Worm (Caenorhabditis elegans) whole organism, mixed stage, embryonic: ENCODE data around the gene Y45F3A.4.

Experiments used
- bed-3 ChIP-seq: fragments of 200-800 bp; sonication (Bioruptor generic); optimal IDR thresholded peaks from 3 replicates; lab custom pipeline; 2018; ENCODE audit warnings: mild to moderate bottlenecking, missing genetic modification characterization, moderate library complexity, missing compliant biosample characterization
- blmp-1 ChIP-seq: fragments of 150-350 bp; optimal IDR thresholded peaks from 2 replicates; lab custom pipeline; 2014; ENCODE audit warnings: missing biosample characterization, missing genetic modification characterization
- ceh-39 ChIP-seq: fragments of 150-350 bp; optimal IDR thresholded peaks from 2 replicates; lab custom pipeline; 2014; ENCODE audit warnings: missing biosample characterization, missing genetic modification characterization
- ceh-43 ChIP-seq: fragments of 200-800 bp; sonication (Bioruptor generic); optimal IDR thresholded peaks from 2 replicates; lab custom pipeline; 2018; ENCODE audit warnings: mild to moderate bottlenecking, missing genetic modification characterization, moderate library complexity, missing compliant biosample characterization
- ceh-83 ChIP-seq: fragments of 200-800 bp; sonication (Bioruptor generic); optimal IDR thresholded peaks from 2 replicates; lab custom pipeline; 2018; ENCODE audit warnings: mild to moderate bottlenecking, missing genetic modification characterization, missing compliant biosample characterization
- ces-1 ChIP-seq: fragments of 150-350 bp; optimal IDR thresholded peaks from 2 replicates; lab custom pipeline; 2014; ENCODE audit warnings: missing biosample characterization, missing genetic modification reagents, missing genetic modification characterization
- cnd-1 ChIP-seq: fragments of 200-800 bp; sonication (Bioruptor generic); optimal IDR thresholded peaks from 2 replicates; lab custom pipeline; 2018; ENCODE audit warnings: mild to moderate bottlenecking, missing genetic modification characterization, missing compliant biosample characterization
- drap-1 ChIP-seq: fragments of 200-800 bp; sonication (Bioruptor generic); optimal IDR thresholded peaks from 3 replicates; lab custom pipeline; 2018; ENCODE audit warnings: mild to moderate bottlenecking, missing genetic modification characterization, missing compliant biosample characterization
- elt-1 ChIP-seq: sonication (generic microtip); optimal IDR thresholded peaks from 2 replicates; lab custom pipeline; 2017; ENCODE audit warnings: missing genetic modification characterization, mild to moderate bottlenecking, missing compliant biosample characterization, antibody characterized with exemption, moderate library complexity, borderline replicate concordance; ENCODE audit not compliant: insufficient read depth
- elt-3 ChIP-seq: fragments of 150-350 bp; optimal IDR thresholded peaks from 2 replicates; lab custom pipeline; 2014; ENCODE audit warnings: missing biosample characterization, missing genetic modification characterization
- flh-1 ChIP-seq: fragments of 200-800 bp; sonication (Bioruptor generic); optimal IDR thresholded peaks from 2 replicates; lab custom pipeline; 2018; ENCODE audit warnings: mild to moderate bottlenecking, missing genetic modification characterization, moderate library complexity, missing compliant biosample characterization
- ham-2 ChIP-seq: fragments of 200-800 bp; sonication (Bioruptor generic); optimal IDR thresholded peaks from 2 replicates; lab custom pipeline; 2018; ENCODE audit warnings: mild to moderate bottlenecking, missing genetic modification characterization, missing compliant biosample characterization
- hlh-1 ChIP-seq: fragments of 150-350 bp; optimal IDR thresholded peaks from 2 replicates; lab custom pipeline; 2014; ENCODE audit warnings: missing biosample characterization, missing genetic modification reagents, missing genetic modification characterization
- lin-13 ChIP-seq: fragments of 150-350 bp; optimal IDR thresholded peaks from 2 replicates; lab custom pipeline; 2014; ENCODE audit warnings: missing biosample characterization, missing genetic modification characterization
- lin-32 ChIP-seq: fragments of 200-800 bp; sonication (Bioruptor generic); optimal IDR thresholded peaks from 2 replicates; lab custom pipeline; 2018; ENCODE audit warnings: mild to moderate bottlenecking, missing genetic modification characterization, missing compliant biosample characterization
- lsy-2 ChIP-seq: fragments of 150-350 bp; optimal IDR thresholded peaks from 2 replicates; lab custom pipeline; 2014; ENCODE audit warnings: missing biosample characterization, missing genetic modification characterization
- mab-5 ChIP-seq: fragments of 150-350 bp; optimal IDR thresholded peaks from 2 replicates; lab custom pipeline; 2014; ENCODE audit warnings: missing biosample characterization, missing genetic modification characterization
- mls-2 ChIP-seq: sonication (generic microtip); optimal IDR thresholded peaks from 2 replicates; lab custom pipeline; 2016; ENCODE audit warnings: mild to moderate bottlenecking, missing genetic modification characterization, moderate library complexity, missing compliant biosample characterization
- nhr-12 ChIP-seq: fragments of 150-350 bp; optimal IDR thresholded peaks from 2 replicates; lab custom pipeline; 2014; ENCODE audit warnings: missing biosample characterization, missing genetic modification characterization
- nhr-2 ChIP-seq: fragments of 150-350 bp; optimal IDR thresholded peaks from 2 replicates; lab custom pipeline; 2014; ENCODE audit warnings: missing biosample characterization, missing genetic modification characterization
- nhr-237 ChIP-seq: fragments of 150-350 bp; optimal IDR thresholded peaks from 2 replicates; lab custom pipeline; 2014; ENCODE audit warnings: missing biosample characterization, missing genetic modification characterization
- nhr-28 ChIP-seq: fragments of 150-350 bp; optimal IDR thresholded peaks from 2 replicates; lab custom pipeline; 2014; ENCODE audit warnings: missing biosample characterization, missing genetic modification characterization
- nhr-76 ChIP-seq: sonication (generic microtip); optimal IDR thresholded peaks from 2 replicates; lab custom pipeline; 2017; ENCODE audit warnings: missing biosample characterization, missing genetic modification characterization
- pha-4 ChIP-seq: fragments of 150-350 bp; optimal IDR thresholded peaks from 2 replicates; lab custom pipeline; 2018; ENCODE audit warnings: missing biosample characterization, missing genetic modification reagents, missing genetic modification characterization
- sem-2 ChIP-seq: fragments of 200-800 bp; sonication (Bioruptor generic); optimal IDR thresholded peaks from 2 replicates; lab custom pipeline; 2018; ENCODE audit warnings: mild to moderate bottlenecking, missing genetic modification characterization, missing compliant biosample characterization
- snpc-4 ChIP-seq: fragments of 150-350 bp; optimal IDR thresholded peaks from 2 replicates; lab custom pipeline; 2014; ENCODE audit warnings: missing biosample characterization, missing genetic modification characterization
- sptf-1 ChIP-seq: sonication (generic microtip); optimal IDR thresholded peaks from 2 replicates; lab custom pipeline; 2017; ENCODE audit warnings: mild to moderate bottlenecking, missing genetic modification characterization, moderate library complexity, missing compliant biosample characterization
- unc-120 ChIP-seq: sonication (generic microtip); optimal IDR thresholded peaks from 2 replicates; lab custom pipeline; 2017; ENCODE audit warnings: missing genetic modification characterization, missing compliant biosample characterization; ENCODE audit not compliant: poor library complexity, severe bottlenecking
- unc-39 ChIP-seq: fragments of 150-350 bp; optimal IDR thresholded peaks from 2 replicates; lab custom pipeline; 2014; ENCODE audit warnings: missing biosample characterization, missing genetic modification characterization
- unc-62 ChIP-seq: fragments of 150-350 bp; optimal IDR thresholded peaks from 2 replicates; lab custom pipeline; 2014; ENCODE audit warnings: missing biosample characterization, missing genetic modification reagents, missing genetic modification characterization
- ztf-11 ChIP-seq: fragments of 150-350 bp; optimal IDR thresholded peaks from 2 replicates; lab custom pipeline; 2014; ENCODE audit warnings: missing biosample characterization, missing genetic modification characterization

The Y45F3A.4 gene

DNA sequence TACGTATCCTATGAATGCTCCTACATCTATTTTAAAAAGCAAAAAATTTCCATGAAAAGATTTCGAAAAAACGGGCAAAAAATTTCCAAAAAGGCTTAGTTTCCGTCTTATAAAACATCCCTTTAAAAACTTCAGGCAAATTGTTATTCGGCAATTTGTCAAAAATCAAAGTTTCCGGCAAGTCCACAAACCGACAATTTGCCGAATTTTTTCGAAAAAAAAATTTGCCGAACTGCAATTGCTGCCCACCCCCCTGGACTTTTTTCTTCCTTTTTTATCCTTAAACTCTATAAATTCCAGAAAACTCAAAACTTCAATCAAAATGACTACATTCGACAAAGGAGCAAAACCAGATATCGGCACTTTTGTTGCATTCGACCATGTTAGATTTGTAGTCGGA, 40.0 kb downstream of the Y45F3A.4 start, which contains the start of gene hpd-1:
Gene hpd-1, plus strand, starts transcription at position 301 of the 400 bp plus-strand sequence.
- no peak for TF ChIP-seq mab-5 (tag; lab: Kevin White, UChicago)
- TF ChIP-seq ceh-83 (GFP tag; lab: Kevin White, UChicago) = no peak
- TF ChIP-seq ceh-39 (tag; lab: Kevin White, UChicago) = no peak
- TF ChIP-seq lsy-2 = no peak
- no peak for TF ChIP-seq nhr-28 (tag; lab: Kevin White, UChicago)
- no peak for TF ChIP-seq cnd-1 (tag; lab: Kevin White, UChicago)
- no peak for TF ChIP-seq sptf-1
- TF ChIP-seq blmp-1 (tag; lab: Kevin White, UChicago) = no peak
- no peak for TF ChIP-seq mls-2
- TF ChIP-seq ces-1 (GFP tag; lab: Kevin White, UChicago) = no peak
- no peak for TF ChIP-seq nhr-76
- TF ChIP-seq bed-3 (GFP tag; lab: Kevin White, UChicago) = no peak
- no peak for TF ChIP-seq snpc-4 (tag; lab: Kevin White, UChicago)
- no peak for TF ChIP-seq sem-2 (GFP tag; lab: Kevin White, UChicago)
- TF ChIP-seq nhr-12 (tag; lab: Kevin White, UChicago) = no peak
- no peak for TF ChIP-seq elt-3 (tag; lab: Kevin White, UChicago)

- TF ChIP-seq nhr-28 (tag; lab: Kevin White, UChicago) = no peak
- TF ChIP-seq, all 35 proteins: peak for 0
Measured at ce11 chrIII:10534191-10534590, 41.0 kb downstream of the Y45F3A.4 start.

- TF ChIP-seq hlh-1 (tag; lab: Kevin White, UChicago) (no peak), unc-62 (GFP tag; lab: Kevin White, UChicago) (peak; percentile 30), elt-3 (tag; lab: Kevin White, UChicago) (peak; percentile 79)
Measured at ce11 chrIII:10533310-10533709, 41.9 kb downstream of the Y45F3A.4 start.

DNA sequence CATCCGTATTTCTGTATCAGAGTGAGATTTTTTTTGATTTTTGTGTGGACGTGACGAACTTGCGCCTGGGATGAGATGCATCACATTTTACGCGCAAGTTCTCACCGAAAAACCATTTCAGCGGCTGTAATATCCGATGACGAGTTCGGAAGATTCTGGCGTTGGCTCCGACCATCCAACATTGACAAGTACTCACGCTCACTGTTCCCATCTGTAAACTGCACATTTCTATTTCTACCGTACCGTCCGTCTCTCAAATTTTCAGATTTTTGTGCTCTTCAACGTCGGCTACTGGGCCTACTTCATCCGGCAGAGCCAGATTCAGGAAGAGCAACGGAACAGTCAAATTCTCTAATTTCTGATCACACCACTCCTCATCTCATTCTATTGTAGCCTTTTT, 47.8 kb downstream of the Y45F3A.4 start:
- no peak for TF ChIP-seq ceh-39 (tag; lab: Kevin White, UChicago)
- TF ChIP-seq unc-62 (GFP tag; lab: Kevin White, UChicago) = no peak
- no peak for TF ChIP-seq lin-32 (GFP tag; lab: Kevin White, UChicago)
- TF ChIP-seq bed-3 (GFP tag; lab: Kevin White, UChicago) = no peak
- no peak for TF ChIP-seq ceh-43 (GFP tag; lab: Kevin White, UChicago)
- no peak for TF ChIP-seq unc-120
- TF ChIP-seq mab-5 (tag; lab: Kevin White, UChicago) = no peak
- TF ChIP-seq pha-4 (tag; lab: Kevin White, UChicago) = no peak
- no peak for TF ChIP-seq elt-3 (tag; lab: Kevin White, UChicago)
- no peak for TF ChIP-seq nhr-12 (tag; lab: Kevin White, UChicago)
- no peak for TF ChIP-seq ztf-11 (tag; lab: Kevin White, UChicago)
- TF ChIP-seq mls-2 = no peak

ce11 chrIII:10525927-10526326, 49.3 kb downstream of the Y45F3A.4 start:
- TF ChIP-seq unc-120 (peak; percentile 85), lin-13 (tag; lab: Kevin White, UChicago) (no peak), ceh-43 (GFP tag; lab: Kevin White, UChicago) (no peak), hlh-1 (tag; lab: Kevin White, UChicago) (peak; percentile 81), blmp-1 (tag; lab: Kevin White, UChicago) (no peak), sem-2 (GFP tag; lab: Kevin White, UChicago) (no peak), ztf-11 (tag; lab: Kevin White, UChicago) (no peak), mls-2 (no peak), mab-5 (tag; lab: Kevin White, UChicago) (peak; percentile 9), lsy-2 (no peak), ham-2 (GFP tag; lab: Kevin White, UChicago) (no peak), cnd-1 (tag; lab: Kevin White, UChicago) (no peak), flh-1 (no peak), unc-62 (GFP tag; lab: Kevin White, UChicago) (peak; percentile 96), bed-3 (GFP tag; lab: Kevin White, UChicago) (no peak), nhr-2 (tag; lab: Kevin White, UChicago) (no peak), snpc-4 (tag; lab: Kevin White, UChicago) (no peak)

- TF ChIP-seq unc-39 (tag; lab: Kevin White, UChicago) (no peak), snpc-4 (tag; lab: Kevin White, UChicago) (no peak), drap-1 (GFP tag; lab: Kevin White, UChicago) (no peak), cnd-1 (tag; lab: Kevin White, UChicago) (no peak), mab-5 (tag; lab: Kevin White, UChicago) (no peak), sptf-1 (no peak), unc-120 (no peak), ceh-39 (tag; lab: Kevin White, UChicago) (no peak), ceh-83 (GFP tag; lab: Kevin White, UChicago) (no peak), elt-3 (tag; lab: Kevin White, UChicago) (no peak), bed-3 (GFP tag; lab: Kevin White, UChicago) (no peak), lin-32 (GFP tag; lab: Kevin White, UChicago) (no peak), ztf-11 (tag; lab: Kevin White, UChicago) (no peak), hlh-1 (tag; lab: Kevin White, UChicago) (no peak), lin-13 (tag; lab: Kevin White, UChicago) (no peak), nhr-237 (tag; lab: Kevin White, UChicago) (no peak), nhr-12 (tag; lab: Kevin White, UChicago) (no peak), lsy-2 (no peak), elt-1 (tag; lab: Kevin White, UChicago) (no peak), mls-2 (no peak)
Measured at ce11 chrIII:10524823-10525222, 50.4 kb downstream of the Y45F3A.4 start.
